Worm (Caenorhabditis elegans): Measurements from ENCODE around the gene otpl-3.

otpl-3 gene

ce11 chrX:6958914-6959313 lies 34.4 kb upstream of the otpl-3 start:
- TF ChIP-seq fkh-10 (GFP tag; optimal IDR thresholded peaks at IDR 0.05) (no peak), lin-39 (tag; optimal IDR thresholded peaks at IDR 0.05) (peak; percentile 5)

- TF ChIP-seq elt-2 (tag; optimal IDR thresholded peaks at IDR 0.05) (no peak), lsy-12 (tag; optimal IDR thresholded peaks at IDR 0.05) (no peak), lin-15B (tag; optimal IDR thresholded peaks at IDR 0.05) (no peak), ceh-82 (tag; optimal IDR thresholded peaks at IDR 0.05) (no peak), mdl-1 (tag; optimal IDR thresholded peaks at IDR 0.05) (no peak), nfya-1 (tag; optimal IDR thresholded peaks at IDR 0.05; ENCODE audit: insufficient read depth) (no peak)
Observed at ce11 chrX:6956299-6956698, 31.7 kb upstream of the otpl-3 start, which contains the start of gene inx-1. inx-1 (minus strand) TSS chrX:6956399.

- TF ChIP-seq fkh-2 (tag; optimal IDR thresholded peaks at IDR 0.05) (no peak), lsy-12 (tag; optimal IDR thresholded peaks at IDR 0.05) (no peak), ama-1 (optimal IDR thresholded peaks at IDR 0.05) (no peak), elt-1 (tag; optimal IDR thresholded peaks at IDR 0.05) (no peak), sea-2 (GFP tag; optimal IDR thresholded peaks at IDR 0.05) (no peak), mml-1 (tag; optimal IDR thresholded peaks at IDR 0.05) (no peak), elt-3 (tag; optimal IDR thresholded peaks at IDR 0.05) (no peak), hmg-11 (tag; optimal IDR thresholded peaks at IDR 0.05) (no peak), ceh-9 (tag; optimal IDR thresholded peaks at IDR 0.05) (no peak), nhr-12 (tag; optimal IDR thresholded peaks at IDR 0.05) (no peak), nhr-11 (tag; optimal IDR thresholded peaks at IDR 0.05) (no peak), ztf-11 (tag; optimal IDR thresholded peaks at IDR 0.05) (no peak), snpc-4 (tag; optimal IDR thresholded peaks at IDR 0.05) (no peak), egl-5 (tag; optimal IDR thresholded peaks at IDR 0.05) (no peak)
Observed at ce11 chrX:6953339-6953738, 28.8 kb upstream of the otpl-3 start.

ce11 chrX:6946789-6947188 lies 22.2 kb upstream of the otpl-3 start:
- TF ChIP-seq pqm-1 (tag; optimal IDR thresholded peaks at IDR 0.05): no peak
- no peak for TF ChIP-seq ZK546.5 (tag; optimal IDR thresholded peaks at IDR 0.05)
- TF ChIP-seq ceh-82 (tag; optimal IDR thresholded peaks at IDR 0.05): no peak
- TF ChIP-seq lin-39 (tag; optimal IDR thresholded peaks at IDR 0.05): no peak

ce11 chrX:6941711-6942110 lies 17.1 kb upstream of the otpl-3 start:
- TF ChIP-seq elt-1 (tag; optimal IDR thresholded peaks at IDR 0.05) (peak; percentile 66), egl-27 (tag; optimal IDR thresholded peaks at IDR 0.05) (no peak), nhr-23 (tag; optimal IDR thresholded peaks at IDR 0.05) (peak; percentile 76)

ce11 chrX:6940775-6941174 lies 16.2 kb upstream of the otpl-3 start:
- no peak for TF ChIP-seq fkh-2 (tag; optimal IDR thresholded peaks at IDR 0.05)

ce11 chrX:6939917-6940316 lies 15.4 kb upstream of the otpl-3 start, which contains the start of gene C16E9.1:
C16E9.1 (plus strand) TSS chrX:6940217.
- TF ChIP-seq pqm-1 (tag; optimal IDR thresholded peaks at IDR 0.05): no peak
- no peak for TF ChIP-seq nhr-12 (tag; optimal IDR thresholded peaks at IDR 0.05)
- no peak for TF ChIP-seq nhr-67 (tag; optimal IDR thresholded peaks at IDR 0.05)
- no peak for TF ChIP-seq skn-1 (tag; optimal IDR thresholded peaks at IDR 0.05)
- TF ChIP-seq mdl-1 (tag; optimal IDR thresholded peaks at IDR 0.05): no peak
- no peak for TF ChIP-seq ceh-16 (tag; optimal IDR thresholded peaks at IDR 0.05)
- TF ChIP-seq unc-62 (GFP tag; optimal IDR thresholded peaks at IDR 0.05): no peak

ce11 chrX:6937742-6938141 lies 13.2 kb upstream of the otpl-3 start:
- TF ChIP-seq tbx-2 (tag; optimal IDR thresholded peaks at IDR 0.05) (no peak), nhr-43 (tag; optimal IDR thresholded peaks at IDR 0.05; ENCODE audit: poor library complexity, severe bottlenecking) (no peak), ama-1 (optimal IDR thresholded peaks at IDR 0.05) (no peak), pqm-1 (tag; optimal IDR thresholded peaks at IDR 0.05) (no peak), nhr-25 (tag; optimal IDR thresholded peaks at IDR 0.05) (no peak), daf-12 (tag; optimal IDR thresholded peaks at IDR 0.05) (no peak)
